Worm (Caenorhabditis elegans): ENCODE results near the gene Y52E8A.1.

DNA sequence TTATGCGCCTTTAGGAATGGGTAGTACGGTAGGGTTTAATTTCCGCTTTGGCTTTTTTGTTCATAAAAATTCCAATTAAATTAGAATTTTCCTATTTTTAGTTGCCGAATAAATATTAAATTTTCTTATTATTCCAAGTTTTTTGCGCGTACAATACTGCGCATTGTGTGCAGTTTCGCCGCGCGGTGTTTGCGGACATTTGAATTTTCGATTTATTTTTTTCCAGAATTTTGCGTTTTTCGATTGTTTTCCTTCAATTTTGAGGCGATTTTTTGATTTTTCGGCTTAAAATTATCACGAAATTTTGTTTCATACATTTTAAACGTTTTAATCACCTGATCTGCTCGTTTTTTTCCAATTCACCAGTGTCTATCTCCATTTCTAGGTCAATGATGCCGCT, 1.0 kb downstream of the Y52E8A.1 start, which contains the start of gene H20J04.6:
- TF ChIP-seq dve-1 (tag; optimal IDR thresholded peaks at IDR 0.05) = no peak
- no peak for TF ChIP-seq fkh-6 (tag; optimal IDR thresholded peaks at IDR 0.05)

Measured in whole organism, late embryonic.